Worm (Caenorhabditis elegans): ENCODE measurements around the gene ampd-1.

Gene ampd-1

ce11 chrII:5231111-5231510, 28.0 kb downstream of the ampd-1 start, which contains the start of gene EGAP2.1:
Gene EGAP2.1, plus strand, starts transcription at chrII:5231411.
- TF ChIP-seq dao-5 (tag; optimal IDR thresholded peaks at IDR 0.05) (no peak), him-1 (tag; optimal IDR thresholded peaks at IDR 0.05) (no peak), W03F9.2 (tag; optimal IDR thresholded peaks at IDR 0.05) (no peak)

ce11 chrII:5234728-5235127, 31.6 kb downstream of the ampd-1 start:
- no peak for TF ChIP-seq W03F9.2 (tag; optimal IDR thresholded peaks at IDR 0.05)
- no peak for TF ChIP-seq dao-5 (tag; optimal IDR thresholded peaks at IDR 0.05)
- TF ChIP-seq him-1 (tag; optimal IDR thresholded peaks at IDR 0.05), result no peak

ce11 chrII:5235758-5236157, 32.6 kb downstream of the ampd-1 start, which contains the start of gene pho-1:
Gene pho-1, minus strand, starts transcription at chrII:5235846.
- TF ChIP-seq dao-5 (tag; optimal IDR thresholded peaks at IDR 0.05) (no peak), him-1 (tag; optimal IDR thresholded peaks at IDR 0.05) (no peak), W03F9.2 (tag; optimal IDR thresholded peaks at IDR 0.05) (no peak)

ce11 chrII:5237699-5238098, 34.6 kb downstream of the ampd-1 start:
- no peak for TF ChIP-seq W03F9.2 (tag; optimal IDR thresholded peaks at IDR 0.05)

ce11 chrII:5238366-5238765, 35.2 kb downstream of the ampd-1 start, which contains the start of gene pho-4:
Gene pho-4, minus strand, starts transcription at chrII:5238466.
- TF ChIP-seq dao-5 (tag; optimal IDR thresholded peaks at IDR 0.05), result no peak
- no peak for TF ChIP-seq him-1 (tag; optimal IDR thresholded peaks at IDR 0.05)
- TF ChIP-seq W03F9.2 (tag; optimal IDR thresholded peaks at IDR 0.05), result no peak

ce11 chrII:5241560-5241959, 38.4 kb downstream of the ampd-1 start, which contains the start of gene T16D1.1:
Gene T16D1.1, minus strand, starts transcription at chrII:5241660.
- no peak for TF ChIP-seq him-1 (tag; optimal IDR thresholded peaks at IDR 0.05)
- TF ChIP-seq dao-5 (tag; optimal IDR thresholded peaks at IDR 0.05), result no peak
- TF ChIP-seq W03F9.2 (tag; optimal IDR thresholded peaks at IDR 0.05), result no peak

ce11 chrII:5246791-5247361, 43.8 kb downstream of the ampd-1 start, which contains the start of gene ptr-6:
Gene ptr-6, minus strand, starts transcription at chrII:5246837.
- TF ChIP-seq dao-5 (tag; optimal IDR thresholded peaks at IDR 0.05) (no peak), W03F9.2 (tag; optimal IDR thresholded peaks at IDR 0.05) (no peak), him-1 (tag; optimal IDR thresholded peaks at IDR 0.05) (no peak)

ce11 chrII:5255435-5255834, 52.3 kb downstream of the ampd-1 start, which contains the start of gene frpr-4:
Gene frpr-4, minus strand, starts transcription at chrII:5255535.
- TF ChIP-seq dao-5 (tag; optimal IDR thresholded peaks at IDR 0.05) (no peak), W03F9.2 (tag; optimal IDR thresholded peaks at IDR 0.05) (no peak), him-1 (tag; optimal IDR thresholded peaks at IDR 0.05) (no peak)
